Worm (Caenorhabditis elegans) whole organism, mixed stage, embryonic: ENCODE measurements around the gene C16C4.17.

Source experiments
- blmp-1 ChIP-seq: fragments of 150-350 bp; optimal IDR thresholded peaks from 2 replicates; lab custom pipeline; 2014; ENCODE audit warnings: missing biosample characterization, missing genetic modification characterization
- ceh-83 ChIP-seq: fragments of 200-800 bp; sonication (Bioruptor generic); optimal IDR thresholded peaks from 2 replicates; lab custom pipeline; 2018; ENCODE audit warnings: mild to moderate bottlenecking, missing genetic modification characterization, missing compliant biosample characterization

- TF ChIP-seq blmp-1 (tag; lab: Kevin White, UChicago) (no peak), ceh-83 (GFP tag; lab: Kevin White, UChicago) (no peak)
These were observed 16.3 kb upstream of the C16C4.17 start, which contains the start of gene fbxb-97 for ce11 chrII:1848109-1848508.
